Fruit fly (Drosophila melanogaster): ENCODE data around the gene Pgant5.

- TF ChIP-seq EcR (GFP tag; optimal IDR thresholded peaks at IDR 0.05) (no peak), psq (optimal IDR thresholded peaks at IDR 0.05) (no peak), CG8478 (optimal IDR thresholded peaks at IDR 0.05) (no peak), usp (GFP tag; optimal IDR thresholded peaks at IDR 0.05) (no peak)
Observed at dm6 chr2L:5109059-5109458, 15.7 kb upstream of the Pgant5 start.

Data from whole organism.